Worm (Caenorhabditis elegans) whole organism, L1 larva: Measurements from ENCODE around the gene lron-13.

ENCODE experiments used
- aly-2 ChIP-seq: fragments of 150-350 bp; optimal IDR thresholded peaks from 2 replicates; lab custom pipeline; 2014; ENCODE audit warnings: missing biosample characterization, missing genetic modification characterization
- ets-5 ChIP-seq: fragments of 200-800 bp; sonication (Bioruptor generic); IDR thresholded peaks from 2 replicates; pipeline ENCODE4 v1.3.6; 2022; ENCODE audit warnings: missing genetic modification characterization, missing compliant biosample characterization
- hpl-2 ChIP-seq: fragments of 150-350 bp; optimal IDR thresholded peaks from 2 replicates; lab custom pipeline; 2014; ENCODE audit warnings: missing biosample characterization, missing genetic modification reagents, missing genetic modification characterization
- mef-2 ChIP-seq: fragments of 150-350 bp; optimal IDR thresholded peaks from 2 replicates; lab custom pipeline; 2014; ENCODE audit warnings: missing biosample characterization, missing genetic modification characterization
- mep-1 ChIP-seq: fragments of 150-350 bp; optimal IDR thresholded peaks from 2 replicates; lab custom pipeline; 2014; ENCODE audit warnings: missing biosample characterization, missing genetic modification characterization
- nhr-237 ChIP-seq: fragments of 150-350 bp; optimal IDR thresholded peaks from 2 replicates; lab custom pipeline; 2014; ENCODE audit warnings: missing biosample characterization, missing genetic modification characterization
- snpc-4 ChIP-seq: fragments of 150-350 bp; optimal IDR thresholded peaks from 2 replicates; lab custom pipeline; 2014; ENCODE audit warnings: missing biosample characterization, missing genetic modification characterization

DNA sequence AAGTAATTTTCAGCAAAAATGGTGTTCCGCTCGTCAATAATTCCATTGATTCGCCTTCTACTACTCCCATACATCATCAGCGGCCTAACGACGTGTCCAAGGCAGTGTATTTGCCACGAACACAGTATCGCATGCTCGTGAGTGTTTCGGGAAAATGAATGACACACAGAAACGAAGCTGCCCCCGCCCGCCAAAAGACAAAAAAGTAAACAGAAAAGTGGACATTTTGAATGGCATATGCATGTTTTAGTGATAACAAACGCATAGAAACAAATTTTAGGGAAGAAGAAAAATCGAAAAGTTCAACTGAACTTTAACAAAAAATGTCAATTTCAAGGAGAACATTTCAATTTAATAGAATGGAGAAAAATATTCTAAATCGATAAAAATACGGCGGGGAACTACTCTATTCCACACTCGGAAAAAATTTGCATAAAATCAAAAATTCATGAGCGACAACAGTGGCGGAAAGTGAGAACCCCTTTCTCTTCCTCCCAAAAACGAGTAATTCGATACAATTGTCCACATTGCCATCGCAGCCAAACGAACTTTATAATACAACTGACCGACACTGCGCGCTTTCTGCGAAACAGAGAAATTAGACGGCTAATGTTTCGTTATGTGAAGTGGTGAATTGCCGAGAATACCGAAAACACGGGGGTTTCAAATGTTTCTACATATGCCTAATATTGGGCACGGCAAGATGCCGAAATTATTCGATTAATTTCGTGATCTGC lies 1.4 kb downstream of the lron-13 start:
- TF ChIP-seq mep-1 (tag; lab: Kevin White, UChicago) (no peak), ets-5 (GFP tag; lab: Robert Waterston, UW) (no peak), snpc-4 (tag; lab: Kevin White, UChicago) (no peak), hpl-2 (GFP tag; lab: Kevin White, UChicago) (no peak), mef-2 (tag; lab: Kevin White, UChicago) (no peak), nhr-237 (tag; lab: Kevin White, UChicago) (no peak), aly-2 (no peak)
